Worm (Caenorhabditis elegans) whole organism, L4 larva: ENCODE results near the gene D1044.6.

Experiments
- F49E8.2 ChIP-seq: sonication (generic microtip); optimal IDR thresholded peaks from 2 replicates; lab custom pipeline; 2016; ENCODE audit warnings: missing compliant biosample characterization, mild to moderate bottlenecking, missing genetic modification characterization, borderline replicate concordance
- Y105C5A.15 ChIP-seq: fragments of 200-800 bp; sonication (Bioruptor generic); IDR thresholded peaks from 2 replicates; pipeline ENCODE4 v1.3.6; 2022; ENCODE audit warnings: missing genetic modification characterization, missing compliant biosample characterization
- nhr-6 ChIP-seq: fragments of 150-350 bp; optimal IDR thresholded peaks from 2 replicates; lab custom pipeline; 2014; ENCODE audit warnings: missing biosample characterization, missing genetic modification characterization
- unc-39 ChIP-seq: sonication (generic microtip); optimal IDR thresholded peaks from 2 replicates; lab custom pipeline; 2017; ENCODE audit warnings: missing biosample characterization, missing genetic modification characterization

- TF ChIP-seq nhr-6 (tag; lab: Kevin White, UChicago) (no peak), unc-39 (no peak), F49E8.2 (tag; lab: Kevin White, UChicago) (no peak), Y105C5A.15 (GFP tag; lab: Robert Waterston, UW) (no peak)
Measured at ce11 chrIII:5546309-5546708, 3.3 kb upstream of the D1044.6 start.
